Fruit fly (Drosophila melanogaster): Measurements from ENCODE around the gene alpha4GT1.
A peak's percentile ranks its signal among the peaks of the same experiment; 100 is the strongest.

The alpha4GT1 gene

DNA sequence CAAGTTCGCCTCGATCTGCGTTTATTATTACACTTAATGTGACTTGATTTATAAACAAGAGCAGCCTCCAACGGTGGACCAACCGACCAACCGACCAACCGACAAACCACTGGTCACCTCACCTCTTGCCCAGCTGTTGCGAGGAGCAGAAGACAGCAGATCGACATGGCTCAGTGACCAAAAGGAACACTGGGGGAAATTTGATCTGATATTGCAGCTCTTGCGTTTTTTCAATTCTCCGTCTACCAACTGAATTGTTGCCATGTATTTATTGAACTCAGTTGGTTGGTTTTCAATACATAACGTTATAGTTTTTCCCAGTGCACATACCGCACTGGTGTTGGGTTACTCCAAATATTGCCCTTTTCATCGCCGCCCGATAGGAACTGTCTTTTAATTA lies 18.3 kb downstream of the alpha4GT1 start (continued):
- no peak for TF ChIP-seq fd85E (GFP tag; optimal IDR thresholded peaks at IDR 0.05)
- peak; percentile 52 for TF ChIP-seq Hr39 (GFP tag; optimal IDR thresholded peaks at IDR 0.05)
- peak; percentile 84 for TF ChIP-seq svp (GFP tag)
- TF ChIP-seq CG31627 (GFP tag; optimal IDR thresholded peaks at IDR 0.05), result peak; percentile 47
- peak; percentile 63 for TF ChIP-seq Eip75B (GFP tag; optimal IDR thresholded peaks at IDR 0.05)
- TF ChIP-seq CG4318 (GFP tag; optimal IDR thresholded peaks at IDR 0.05), result no peak
- no peak for TF ChIP-seq Gug (GFP tag; IDR thresholded peaks at IDR 0.05)
- peak; percentile 25 for TF ChIP-seq CG9139 (GFP tag; optimal IDR thresholded peaks at IDR 0.05)

dm6 chr2L:3003399-3003798 lies 19.5 kb downstream of the alpha4GT1 start:
- peak; percentile 28 for TF ChIP-seq net (GFP tag; optimal IDR thresholded peaks at IDR 0.05)
- TF ChIP-seq CG10631 (GFP tag; optimal IDR thresholded peaks at IDR 0.05), result no peak
- peak; percentile 94 for TF ChIP-seq CG32006 (GFP tag; optimal IDR thresholded peaks at IDR 0.05)
- TF ChIP-seq Sox102F (GFP tag; optimal IDR thresholded peaks at IDR 0.05), result no peak
- no peak for TF ChIP-seq topi (GFP tag; optimal IDR thresholded peaks at IDR 0.05)
- peak; percentile 93 for TF ChIP-seq CG8119 (GFP tag; IDR thresholded peaks at IDR 0.05)
- peak; percentile 52; the same call in 1 of the 2 replicates for TF ChIP-seq CG11294 (GFP tag; IDR thresholded peaks at IDR 0.05)
- no peak for TF ChIP-seq CG1621 (tag; optimal IDR thresholded peaks at IDR 0.05)
- TF ChIP-seq Met (GFP tag; optimal IDR thresholded peaks at IDR 0.05), result no peak
- TF ChIP-seq CG16779 (tag; optimal IDR thresholded peaks at IDR 0.05), result no peak
- TF ChIP-seq CG11762 (GFP tag; optimal IDR thresholded peaks at IDR 0.05; ENCODE audit: insufficient read depth), result peak; percentile 21
- TF ChIP-seq OdsH (GFP tag; optimal IDR thresholded peaks at IDR 0.05), result peak; percentile 49
- TF ChIP-seq Sox14 (GFP tag; optimal IDR thresholded peaks at IDR 0.05), result peak; percentile 25
- no peak for TF ChIP-seq esn (GFP tag; optimal IDR thresholded peaks at IDR 0.05)
- TF ChIP-seq spab (GFP tag; optimal IDR thresholded peaks at IDR 0.05), result no peak
- no peak for TF ChIP-seq fd85E (GFP tag; optimal IDR thresholded peaks at IDR 0.05)
- no peak for TF ChIP-seq cyc (GFP tag; optimal IDR thresholded peaks at IDR 0.05)
- no peak for TF ChIP-seq Ets21C (GFP tag; optimal IDR thresholded peaks at IDR 0.05)
- TF ChIP-seq CG10669 (GFP tag; optimal IDR thresholded peaks at IDR 0.05), result no peak
- TF ChIP-seq achi (GFP tag; optimal IDR thresholded peaks at IDR 0.05), result peak; percentile 57
- peak; percentile 8 for TF ChIP-seq CG34406 (GFP tag; optimal IDR thresholded peaks at IDR 0.05)
- no peak for TF ChIP-seq Smox (GFP tag; optimal IDR thresholded peaks at IDR 0.05)
- TF ChIP-seq CG7368 (GFP tag; optimal IDR thresholded peaks at IDR 0.05), result peak; percentile 22
- TF ChIP-seq CG3919 (GFP tag; optimal IDR thresholded peaks at IDR 0.05), result peak; percentile 46
- peak; percentile 86 for TF ChIP-seq Eip78C (GFP tag)
- no peak for TF ChIP-seq vri (GFP tag; optimal IDR thresholded peaks at IDR 0.05)
- TF ChIP-seq fd59A (GFP tag; optimal IDR thresholded peaks at IDR 0.05), result no peak
- no peak for TF ChIP-seq Blimp-1 (GFP tag; optimal IDR thresholded peaks at IDR 0.05)
- no peak for TF ChIP-seq CG6808 (GFP tag; optimal IDR thresholded peaks at IDR 0.05)
- peak; percentile 24 for TF ChIP-seq acj6 (GFP tag; optimal IDR thresholded peaks at IDR 0.05)
- peak; percentile 69 for TF ChIP-seq dac (GFP tag; optimal IDR thresholded peaks at IDR 0.05)
- TF ChIP-seq CG6792 (GFP tag; optimal IDR thresholded peaks at IDR 0.05), result no peak
- peak in 1 of 2 experiments; percentile 60 for TF ChIP-seq salr (GFP tag; optimal IDR thresholded peaks at IDR 0.05)
- no peak for TF ChIP-seq Hr38 (GFP tag; optimal IDR thresholded peaks at IDR 0.05)
- TF ChIP-seq CG15336 (GFP tag; IDR thresholded peaks at IDR 0.05), result peak; percentile 93
- no peak for TF ChIP-seq Ets96B (tag; optimal IDR thresholded peaks at IDR 0.05)
- peak; percentile 86 for TF ChIP-seq CG4318 (GFP tag; optimal IDR thresholded peaks at IDR 0.05)
- no peak for TF ChIP-seq ss (GFP tag; optimal IDR thresholded peaks at IDR 0.05)
- TF ChIP-seq Lpt (GFP tag; optimal IDR thresholded peaks at IDR 0.05), result peak; percentile 11
- no peak for TF ChIP-seq lz (GFP tag; optimal IDR thresholded peaks at IDR 0.05)
- TF ChIP-seq CG8319 (GFP tag; optimal IDR thresholded peaks at IDR 0.05), result no peak
- peak; percentile 83 for TF ChIP-seq eg (GFP tag; IDR thresholded peaks at IDR 0.05)
- TF ChIP-seq Sox15 (GFP tag; optimal IDR thresholded peaks at IDR 0.05), result no peak
- TF ChIP-seq Eip93F (GFP tag; optimal IDR thresholded peaks at IDR 0.05), result no peak
- TF ChIP-seq CG6854 (GFP tag; optimal IDR thresholded peaks at IDR 0.05), result no peak

Data from whole organism, prepupa.